Fruit fly (Drosophila melanogaster) whole organism, pupa: ENCODE measurements around the gene CG31099.

Source experiments
- CG14655 ChIP-seq: fragments of 200-800 bp; sonication (Bioruptor generic); optimal IDR thresholded peaks from 3 replicates; lab custom pipeline; 2017; ENCODE audit warnings: mild to moderate bottlenecking, missing biosample characterization, missing genetic modification reagents, missing genetic modification characterization
- CG15710 ChIP-seq: fragments of 200-800 bp; sonication (Bioruptor generic); optimal IDR thresholded peaks from 2 replicates; lab custom pipeline; 2018; ENCODE audit warnings: missing biosample characterization, mild to moderate bottlenecking, missing genetic modification characterization, moderate library complexity
- CG9948 ChIP-seq: fragments of 200-800 bp; sonication (Bioruptor generic); optimal IDR thresholded peaks from 2 replicates; lab custom pipeline; 2018; ENCODE audit warnings: missing biosample characterization, mild to moderate bottlenecking, missing genetic modification characterization, moderate library complexity
- EcR ChIP-seq: fragments of 200-800 bp; sonication (Bioruptor generic); optimal IDR thresholded peaks from 3 replicates; lab custom pipeline; 2019; ENCODE audit warnings: missing biosample characterization, missing genetic modification characterization, mild to moderate bottlenecking, moderate library complexity, missing genetic modification reagents

dm6 chr3R:25329079-25329478 is 18.3 kb upstream of the CG31099 start, which contains the start of gene CHKov1:
- TF ChIP-seq CG9948 (tag; lab: Kevin White, UChicago) = no peak
- TF ChIP-seq CG14655 (GFP tag; lab: Kevin White, UChicago) = no peak
- TF ChIP-seq EcR (GFP tag; lab: Kevin White, UChicago) = no peak
- no peak for TF ChIP-seq CG15710
